Fruit fly (Drosophila melanogaster) whole organism, wandering third instar larva: ENCODE measurements around the gene Vm26Aa.

Experiments used
- CG32264 ChIP-seq: fragments of 200-800 bp; sonication (Bioruptor generic); optimal IDR thresholded peaks from 2 replicates; lab custom pipeline; 2016; ENCODE audit warnings: missing biosample characterization, missing genetic modification characterization
- CG9705 ChIP-seq: fragments of 200-800 bp; sonication (Bioruptor generic); optimal IDR thresholded peaks from 2 replicates; lab custom pipeline; 2018; ENCODE audit warnings: missing biosample characterization, mild to moderate bottlenecking, missing genetic modification characterization
- GATAd ChIP-seq: sonication (Bioruptor generic); optimal IDR thresholded peaks from 2 replicates; lab custom pipeline; 2016; ENCODE audit warnings: missing biosample characterization, missing genetic modification characterization
- Hnf4 ChIP-seq: fragments of 200-800 bp; sonication (Bioruptor generic); optimal IDR thresholded peaks from 2 replicates; lab custom pipeline; 2016; ENCODE audit warnings: missing biosample characterization, mild to moderate bottlenecking, missing genetic modification characterization
- Myc ChIP-seq: fragments of >200 bp; optimal IDR thresholded peaks from 2 replicates; lab custom pipeline; 2017
- ey ChIP-seq: fragments of 200-800 bp; sonication (Bioruptor generic); optimal IDR thresholded peaks from 2 replicates; lab custom pipeline; 2016; ENCODE audit warnings: missing biosample characterization, missing genetic modification characterization
- foxo ChIP-seq, 2 experiments: fragments of 200-800 bp; sonication (Bioruptor generic); optimal IDR thresholded peaks; 2 replicates in 1 of 2; 3 replicates in 1 of 2; lab custom pipeline; 2016 to 2017; ENCODE audit warnings: missing biosample characterization in 2 of 2, missing genetic modification characterization in 2 of 2
- fru ChIP-seq: fragments of 200-800 bp; sonication (Bioruptor generic); optimal IDR thresholded peaks from 3 replicates; lab custom pipeline; 2016; ENCODE audit warnings: missing biosample characterization, mild to moderate bottlenecking, missing genetic modification characterization
- h ChIP-seq: fragments of 200-800 bp; sonication (Bioruptor generic); optimal IDR thresholded peaks from 3 replicates; lab custom pipeline; 2016; ENCODE audit warnings: missing biosample characterization, mild to moderate bottlenecking, missing genetic modification characterization
- psq ChIP-seq: fragments of 200-800 bp; sonication (Bioruptor generic); optimal IDR thresholded peaks from 3 replicates; lab custom pipeline; 2017; ENCODE audit warnings: missing biosample characterization, mild to moderate bottlenecking, missing genetic modification characterization, moderate library complexity
- sv ChIP-seq: fragments of 200-800 bp; sonication (Bioruptor generic); optimal IDR thresholded peaks from 3 replicates; lab custom pipeline; 2016; ENCODE audit warnings: missing biosample characterization, missing genetic modification characterization

DNA sequence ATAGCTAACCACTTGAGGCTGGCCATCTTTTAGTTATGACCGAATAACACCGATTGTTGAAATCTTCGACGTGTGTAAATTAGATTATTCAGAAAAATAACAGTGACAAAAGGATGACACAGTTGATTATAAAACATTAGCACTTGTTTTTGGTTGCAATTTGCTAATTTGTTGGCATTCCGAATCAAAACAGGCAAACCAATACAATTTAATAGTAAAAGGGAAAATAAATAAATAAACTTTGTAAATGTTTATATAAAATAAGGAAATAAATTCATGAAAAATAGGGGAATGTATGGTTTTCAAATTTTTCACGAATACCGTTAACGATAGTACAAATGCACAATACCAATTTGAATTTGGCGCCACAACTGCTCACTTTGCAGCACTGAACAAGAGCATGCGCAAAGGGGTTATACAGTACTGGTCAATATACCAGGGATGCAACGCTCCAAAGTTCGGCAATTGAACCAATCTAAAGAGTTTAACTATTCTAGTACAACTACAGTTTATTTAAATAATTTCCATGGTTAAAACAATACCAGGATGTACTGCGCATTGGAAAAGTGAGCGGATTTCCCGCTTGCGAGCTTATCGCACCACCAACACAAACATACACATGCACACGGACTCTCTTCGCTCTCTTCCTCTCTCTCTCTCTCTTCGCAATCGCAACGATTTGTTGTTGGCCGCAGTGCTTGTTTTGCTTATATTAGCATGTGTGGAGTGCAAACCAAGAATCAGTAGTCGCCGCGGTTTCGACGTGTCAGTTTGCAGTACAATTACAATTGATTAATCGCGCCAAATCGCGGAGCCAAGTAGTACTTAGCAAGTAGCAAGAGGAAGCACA, 16.7 kb downstream of the Vm26Aa start, which contains the start of the genes Sfp26Ad and Gpdh1:
- peak; percentile 83 for TF ChIP-seq fru (GFP tag; lab: Kevin White, UChicago)
- peak; percentile 57 for TF ChIP-seq CG32264
- TF ChIP-seq foxo (GFP tag; optimal IDR thresholded peaks at IDR 0.05; lab: Kevin White, UChicago) = peak; percentile 30 to 82
- peak; percentile 87 for TF ChIP-seq h
- peak; percentile 79 for TF ChIP-seq CG9705 (GFP tag; lab: Kevin White, UChicago)
- TF ChIP-seq ey (GFP tag; lab: Kevin White, UChicago) = peak; percentile 74
- peak; percentile 78 for TF ChIP-seq psq (GFP tag; lab: Kevin White, UChicago)
- TF ChIP-seq Myc (lab: Kevin White, UChicago) = peak; percentile 38
- TF ChIP-seq GATAd (GFP tag; lab: Kevin White, UChicago) = peak; percentile 23
- TF ChIP-seq sv (GFP tag; lab: Kevin White, UChicago) = peak; percentile 89
- TF ChIP-seq Hnf4 (GFP tag; lab: Kevin White, UChicago) = peak; percentile 87
